Worm (Caenorhabditis elegans): Measurements from ENCODE around the gene ZK616.3.
"Not testable (repeated sequence)": the region's sequence is repeated elsewhere in the genome, so short reads cannot be mapped to it uniquely, and the experiment has no call there.

Gene ZK616.3

ce11 chrIV:5396769-5397168 is at the start of gene ZK616.3:
Gene ZK616.3, plus strand, starts transcription at chrIV:5397069.
- TF ChIP-seq nhr-111 (GFP tag; optimal IDR thresholded peaks at IDR 0.05) = no peak
- no peak for TF ChIP-seq mep-1 (tag; optimal IDR thresholded peaks at IDR 0.05)
- TF ChIP-seq zfp-3 (GFP tag; conservative IDR thresholded peaks at IDR 0.05) = no peak
- TF ChIP-seq ama-1 (optimal IDR thresholded peaks at IDR 0.05) = no peak
- no peak for TF ChIP-seq set-16 (GFP tag; IDR thresholded peaks at IDR 0.05)
- TF ChIP-seq egl-43 (GFP tag; IDR thresholded peaks at IDR 0.05) = no peak
- no peak for TF ChIP-seq dmd-6 (GFP tag; IDR thresholded peaks at IDR 0.05)
- TF ChIP-seq pqm-1 (tag; optimal IDR thresholded peaks at IDR 0.05) = no peak
- no peak for TF ChIP-seq hmg-1.1 (GFP tag; IDR thresholded peaks at IDR 0.05)
- TF ChIP-seq nhr-25 (tag; optimal IDR thresholded peaks at IDR 0.05; ENCODE audit: borderline replicate concordance, insufficient read depth) = no peak
- no peak for TF ChIP-seq ceh-32 (tag; optimal IDR thresholded peaks at IDR 0.05; ENCODE audit: poor library complexity)
- TF ChIP-seq daf-8 (GFP tag; IDR thresholded peaks at IDR 0.05) = no peak
- TF ChIP-seq aha-1 (tag) = no peak
- no peak for TF ChIP-seq jun-1 (tag; optimal IDR thresholded peaks at IDR 0.05)
- TF ChIP-seq ceh-82 (tag; optimal IDR thresholded peaks at IDR 0.05) = no peak
- no peak for TF ChIP-seq unc-130 (GFP tag; optimal IDR thresholded peaks at IDR 0.05)

DNA sequence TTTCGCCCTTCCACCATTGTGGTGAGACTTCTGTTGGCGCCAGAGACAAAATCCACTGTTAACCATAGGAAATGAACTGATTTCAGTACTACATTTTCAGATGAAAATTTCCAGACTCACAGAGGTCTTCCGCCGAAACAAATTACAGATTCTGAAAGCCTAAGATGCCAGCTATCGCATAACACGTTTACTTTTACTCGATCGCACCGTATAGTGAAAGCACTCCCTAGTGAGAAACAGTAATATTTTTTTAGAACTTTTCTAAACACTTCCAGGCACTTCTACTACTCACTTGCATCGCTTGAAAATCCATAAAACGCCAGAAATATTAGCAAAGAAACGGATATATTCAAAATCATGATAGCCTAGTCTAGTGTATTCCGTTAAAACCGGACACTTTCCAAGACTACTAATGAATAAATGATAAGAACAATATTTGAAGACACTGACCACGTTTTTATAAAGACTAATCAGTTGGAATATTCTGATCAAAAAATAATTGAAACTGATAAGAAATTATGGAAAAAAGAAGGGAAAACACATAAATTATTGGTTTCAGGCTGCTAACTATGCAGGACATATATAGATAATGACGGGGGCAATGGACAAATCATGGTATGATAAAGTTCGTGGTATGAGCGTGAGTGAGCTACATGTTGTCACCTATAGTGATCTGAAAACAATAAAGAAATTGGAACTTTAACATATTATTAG is 46.2 kb upstream of the ZK616.3 start, which contains the start of gene gba-4:
TSS of gene gba-4 (minus strand) at position 418 of the 714 bp plus-strand sequence.
- TF ChIP-seq nhr-28 (tag; optimal IDR thresholded peaks at IDR 0.05) = peak; percentile 35
- TF ChIP-seq dmd-6 (GFP tag; IDR thresholded peaks at IDR 0.05) = peak; percentile 62
- peak; percentile 74 for TF ChIP-seq dve-1 (tag; optimal IDR thresholded peaks at IDR 0.05; ENCODE audit: insufficient read depth)
- TF ChIP-seq aha-1 (tag) = peak; percentile 83
- TF ChIP-seq pqm-1 (tag; optimal IDR thresholded peaks at IDR 0.05) = peak; percentile 84
- TF ChIP-seq daf-16 (GFP tag; optimal IDR thresholded peaks at IDR 0.05) = not testable (repeated sequence)
- peak; percentile 40 for TF ChIP-seq daf-16 (tag; optimal IDR thresholded peaks at IDR 0.05)
- peak; percentile 30 for TF ChIP-seq hlh-11 (tag; optimal IDR thresholded peaks at IDR 0.05)

DNA sequence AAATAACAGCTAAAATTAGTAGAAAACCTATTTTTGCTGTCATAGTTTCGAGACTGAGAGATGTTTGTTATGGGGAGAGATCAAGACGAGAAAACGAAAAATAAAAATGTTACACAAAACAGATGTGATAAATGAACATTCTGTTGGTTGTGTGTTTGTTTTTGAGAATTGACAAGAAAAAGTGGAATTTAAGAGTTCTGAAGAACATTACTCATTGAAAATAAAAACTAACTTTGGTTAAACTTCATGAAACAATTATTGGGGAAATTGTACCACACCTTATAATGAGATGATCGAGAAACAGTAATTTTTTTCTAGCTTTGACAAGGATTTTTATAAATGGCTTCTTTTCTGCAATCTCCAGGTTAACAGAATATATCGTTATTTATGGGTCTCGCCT is 43.5 kb upstream of the ZK616.3 start, which contains the start of gene Y4C6B.7:
TSS of gene Y4C6B.7 (minus strand) at position 101 of the 400 bp plus-strand sequence.
- TF ChIP-seq aha-1 (tag) (peak; percentile 46), dmd-9 (GFP tag; IDR thresholded peaks at IDR 0.05) (no peak)

DNA sequence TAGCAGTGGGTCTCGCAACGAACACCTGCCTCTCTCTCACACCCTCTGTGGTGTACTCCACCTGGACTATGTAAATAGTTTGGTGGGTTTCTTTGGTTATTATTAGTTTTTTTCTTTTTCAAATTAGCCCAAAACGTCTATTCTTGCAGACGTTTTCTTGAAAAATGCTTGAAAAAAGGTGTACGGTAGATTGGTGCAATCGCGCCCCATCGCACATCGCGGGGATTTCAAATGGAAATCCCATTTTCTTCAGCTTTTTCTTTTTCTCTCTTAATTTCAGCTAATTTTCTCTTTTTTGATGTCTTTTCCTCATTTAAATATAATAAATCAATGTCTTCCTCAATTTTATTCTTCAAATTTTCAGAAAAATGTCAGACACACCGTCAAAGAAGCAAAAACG is 42.7 kb upstream of the ZK616.3 start, which contains the start of gene Y4C6B.1:
TSS of gene Y4C6B.1 (plus strand) at position 365 of the 400 bp plus-strand sequence.
- TF ChIP-seq lin-38 (GFP tag; IDR thresholded peaks at IDR 0.05) = peak; percentile 87
- TF ChIP-seq lsy-2 (tag; optimal IDR thresholded peaks at IDR 0.05) = peak in 1 of 2 experiments; percentile 83
- TF ChIP-seq lin-29 (GFP tag; IDR thresholded peaks at IDR 0.05) = no peak

- TF ChIP-seq T26A8.4 (GFP tag; IDR thresholded peaks at IDR 0.05) (no peak), tra-1 (GFP tag; IDR thresholded peaks at IDR 0.05) (no peak), daf-19 (GFP tag; conservative IDR thresholded peaks at IDR 0.05) (no peak), zag-1 (tag; optimal IDR thresholded peaks at IDR 0.05) (no peak), unc-62 (GFP tag; optimal IDR thresholded peaks at IDR 0.05 in 1 of 2) (peak in 1 of 2 experiments; percentile 96), unc-62 (tag; optimal IDR thresholded peaks at IDR 0.05) (no peak)
Observed at ce11 chrIV:5354564-5354963, 42.3 kb upstream of the ZK616.3 start.

ce11 chrIV:5360533-5360932 is 36.3 kb upstream of the ZK616.3 start, which contains the start of gene F41H10.5:
Gene F41H10.5, plus strand, starts transcription at chrIV:5360907.
- TF ChIP-seq daf-12 (tag; optimal IDR thresholded peaks at IDR 0.05) (no peak), sdz-12 (GFP tag; optimal IDR thresholded peaks at IDR 0.05) (no peak), Y5F2A.4 (GFP tag; optimal IDR thresholded peaks at IDR 0.05) (no peak), lin-13 (GFP tag; optimal IDR thresholded peaks at IDR 0.05) (no peak), aly-2 (tag; optimal IDR thresholded peaks at IDR 0.05) (no peak), mdl-1 (tag; optimal IDR thresholded peaks at IDR 0.05) (no peak), nhr-237 (tag; optimal IDR thresholded peaks at IDR 0.05) (no peak), tag-97 (GFP tag; IDR thresholded peaks at IDR 0.05) (no peak), ceh-28 (tag; optimal IDR thresholded peaks at IDR 0.05) (no peak), F49E8.2 (tag; optimal IDR thresholded peaks at IDR 0.05; ENCODE audit: borderline replicate concordance) (no peak), hlh-11 (tag; optimal IDR thresholded peaks at IDR 0.05) (no peak), nhr-41 (GFP tag; IDR thresholded peaks at IDR 0.05) (no peak), lir-3 (tag; optimal IDR thresholded peaks at IDR 0.05) (no peak)

All from whole organism, L4 larva.